Worm (Caenorhabditis elegans) whole organism, dauer: Measurements from ENCODE around the gene C18G1.9.
"Not testable (repeated sequence)": the region's sequence is repeated elsewhere in the genome, so short reads cannot be mapped to it uniquely, and the experiment has no call there.

Source experiments
- unc-62 ChIP-seq: sonication (generic microtip); optimal IDR thresholded peaks from 2 replicates; lab custom pipeline; 2017; ENCODE audit warnings: missing biosample characterization, missing genetic modification reagents, missing genetic modification characterization

Gene C18G1.9

DNA sequence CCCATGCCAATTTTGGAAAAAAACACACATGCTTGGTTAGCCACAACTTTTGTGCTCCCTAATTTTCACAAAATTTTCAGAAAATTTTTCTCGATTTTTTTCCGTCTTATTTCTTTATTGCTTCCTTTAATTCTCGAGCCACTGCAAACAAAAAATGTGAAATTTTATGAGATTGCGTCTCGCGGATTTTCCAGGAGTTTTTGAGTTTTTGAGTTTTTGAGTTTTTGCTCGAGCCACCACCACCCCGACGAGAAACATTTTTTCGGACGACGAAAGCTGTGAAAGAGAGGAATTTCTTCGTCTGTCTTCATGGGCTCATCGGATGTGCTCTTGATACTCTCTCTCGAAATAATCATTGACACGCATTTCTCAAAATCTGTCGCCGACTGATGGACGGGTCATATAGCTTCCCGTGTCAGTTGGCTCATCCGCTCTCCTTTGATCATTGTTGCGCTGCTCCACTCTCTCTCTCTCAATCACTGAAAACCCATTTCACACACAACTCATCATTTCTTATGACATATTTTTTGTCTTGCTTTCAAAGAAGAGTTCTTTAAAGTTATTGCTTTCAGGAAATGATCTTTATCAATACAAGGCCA, 8.0 kb upstream of the C18G1.9 start, which contains the start of gene C18G1.1:
Gene C18G1.1 (plus strand): TSS at position 573 of the 599 bp plus-strand sequence.
- TF ChIP-seq unc-62 (GFP tag; lab: Kevin White, UChicago), result no peak

ce11 chrV:4775140-4775539, 5.6 kb upstream of the C18G1.9 start:
- no peak for TF ChIP-seq unc-62 (GFP tag; lab: Kevin White, UChicago)

ce11 chrV:4770408-4770947, 945 bp upstream of the C18G1.9 start, which contains the start of gene elt-7:
Gene elt-7, plus strand, starts transcription at chrV:4770670.
- TF ChIP-seq unc-62 (GFP tag; lab: Kevin White, UChicago), result no peak

DNA sequence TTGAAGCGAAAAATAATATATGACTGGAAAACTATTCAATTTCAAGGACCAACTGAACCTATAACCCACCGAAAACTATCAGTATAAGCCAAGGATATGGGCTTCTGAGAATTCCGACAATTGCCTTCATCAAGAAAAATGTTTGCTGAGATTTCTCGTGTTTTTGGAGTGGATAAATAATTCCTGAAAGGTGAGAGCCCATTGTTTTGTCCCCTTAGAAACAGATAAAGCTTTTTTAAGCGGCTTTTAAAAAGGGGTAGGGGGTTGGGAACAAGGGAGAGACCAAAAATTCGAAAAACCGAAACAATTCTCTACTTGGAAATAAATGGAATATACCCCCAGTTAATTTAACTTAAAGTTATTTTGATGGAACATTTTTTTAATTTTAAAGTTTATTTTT, 3.0 kb downstream of the C18G1.9 start, which contains the start of gene C18G1.8:
Gene C18G1.8 (minus strand): TSS at position 101 of the 400 bp plus-strand sequence.
- TF ChIP-seq unc-62 (GFP tag; lab: Kevin White, UChicago), result no peak

- TF ChIP-seq unc-62 (GFP tag; lab: Kevin White, UChicago), result not testable (repeated sequence)
Measured at ce11 chrV:4760674-4761073, 8.9 kb downstream of the C18G1.9 start, which contains the start of gene bgnt-1.4. Gene bgnt-1.4, plus strand, starts transcription at chrV:4760974.

ce11 chrV:4758540-4758939, 11.0 kb downstream of the C18G1.9 start:
- TF ChIP-seq unc-62 (GFP tag; lab: Kevin White, UChicago), result no peak

ce11 chrV:4758019-4758418, 11.5 kb downstream of the C18G1.9 start:
- no peak for TF ChIP-seq unc-62 (GFP tag; lab: Kevin White, UChicago)

DNA sequence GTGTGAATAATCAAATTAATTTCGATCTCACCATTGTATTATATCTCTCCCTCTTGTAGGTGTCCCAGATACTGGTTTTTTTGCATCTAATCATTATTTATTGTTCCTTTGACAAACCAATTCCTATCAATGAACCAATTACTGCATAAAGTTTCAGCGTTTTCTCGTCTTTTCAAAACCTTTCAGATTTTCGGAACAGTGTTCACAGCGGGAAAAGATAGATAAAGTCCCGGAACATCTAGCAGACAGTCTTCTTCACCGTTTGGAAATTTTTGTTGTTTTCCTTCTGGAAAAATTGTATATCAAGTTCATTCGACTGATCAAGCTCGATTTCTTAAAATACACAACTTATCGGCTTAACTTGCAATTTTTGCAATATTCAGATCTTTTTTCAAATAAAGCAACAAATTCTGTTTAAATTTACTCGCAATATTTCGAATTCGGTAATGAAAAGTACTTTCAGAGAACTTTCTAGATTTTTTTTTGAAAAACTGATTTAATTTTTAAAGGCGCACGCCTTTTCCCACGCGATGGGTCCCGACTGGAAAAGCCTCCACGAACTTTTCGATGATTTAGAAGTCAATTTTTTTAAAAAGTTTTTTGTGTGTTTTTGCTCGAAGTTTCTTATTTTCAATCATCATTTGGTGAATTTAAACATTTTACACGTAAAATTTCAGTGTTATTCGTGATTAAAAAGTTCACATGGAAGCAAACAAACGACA, 14.1 kb downstream of the C18G1.9 start, which contains the start of gene pgl-3:
Gene pgl-3 (plus strand): TSS at position 672 of the 722 bp plus-strand sequence.
- no peak for TF ChIP-seq unc-62 (GFP tag; lab: Kevin White, UChicago)

- no peak for TF ChIP-seq unc-62 (GFP tag; lab: Kevin White, UChicago)
Measured at ce11 chrV:4754684-4755211, 14.8 kb downstream of the C18G1.9 start.

ce11 chrV:4754123-4754522, 15.4 kb downstream of the C18G1.9 start, which contains the start of gene hil-4:
Gene hil-4, plus strand, starts transcription at chrV:4754313.
- no peak for TF ChIP-seq unc-62 (GFP tag; lab: Kevin White, UChicago)

ce11 chrV:4750294-4750693, 19.2 kb downstream of the C18G1.9 start, which contains the start of gene C18G1.6:
Gene C18G1.6, plus strand, starts transcription at chrV:4750594.
- TF ChIP-seq unc-62 (GFP tag; lab: Kevin White, UChicago), result no peak

- no peak for TF ChIP-seq unc-62 (GFP tag; lab: Kevin White, UChicago)
Measured at ce11 chrV:4745269-4745668, 24.3 kb downstream of the C18G1.9 start, which contains the start of gene C18G1.7. Gene C18G1.7, plus strand, starts transcription at chrV:4745569.

ce11 chrV:4742190-4742589, 27.3 kb downstream of the C18G1.9 start, which contains the start of gene ugt-61:
Gene ugt-61, plus strand, starts transcription at chrV:4742422.
- TF ChIP-seq unc-62 (GFP tag; lab: Kevin White, UChicago), result no peak

- no peak for TF ChIP-seq unc-62 (GFP tag; lab: Kevin White, UChicago)
Measured at ce11 chrV:4737727-4738126, 31.8 kb downstream of the C18G1.9 start, which contains the start of gene F39G3.2. Gene F39G3.2, plus strand, starts transcription at chrV:4737831.

DNA sequence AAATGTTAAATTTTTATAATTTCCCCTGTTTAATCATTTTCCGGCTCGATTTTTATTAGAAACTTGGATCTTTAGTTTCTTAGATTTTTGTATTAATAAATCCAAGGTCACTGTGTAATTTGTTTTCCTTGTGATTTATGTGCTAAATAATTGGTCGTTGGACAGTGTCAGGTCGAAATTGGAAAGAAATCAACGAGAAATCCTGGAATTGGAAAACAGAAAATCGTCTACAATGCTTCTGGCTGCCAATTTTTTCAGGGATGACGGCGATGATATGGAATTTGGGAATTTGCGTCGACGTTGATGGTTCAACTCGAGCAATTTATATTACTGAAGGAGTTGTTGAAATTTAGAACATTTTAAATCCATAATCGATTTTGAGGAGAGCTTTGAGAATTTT, 34.9 kb downstream of the C18G1.9 start:
- TF ChIP-seq unc-62 (GFP tag; lab: Kevin White, UChicago), result no peak

DNA sequence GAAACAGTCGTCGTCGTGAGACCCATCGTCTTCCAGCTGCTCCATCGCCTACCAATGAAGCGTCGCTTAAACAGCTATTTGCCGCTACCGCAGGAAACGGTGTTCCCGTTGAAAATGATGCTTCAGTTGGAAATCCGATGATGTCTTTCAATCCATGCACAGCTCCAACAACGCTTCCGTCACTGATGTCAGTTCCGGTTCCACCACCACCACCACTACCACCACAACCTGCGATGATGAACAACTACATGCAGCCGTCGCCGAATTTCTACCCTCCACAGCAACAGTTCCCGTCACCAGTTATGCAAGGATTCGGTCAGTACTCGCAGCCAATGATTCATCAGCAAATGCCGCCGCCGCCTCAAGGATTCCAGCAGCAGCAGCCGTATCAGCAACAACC, 35.6 kb downstream of the C18G1.9 start:
- TF ChIP-seq unc-62 (GFP tag; lab: Kevin White, UChicago), result no peak
